Fruit fly (Drosophila melanogaster) whole organism, wandering third instar larva: ENCODE measurements around the gene hkb.

Source experiments
- Abd-B ChIP-seq: fragments of >200 bp; optimal IDR thresholded peaks from 2 replicates; lab custom pipeline; 2017; ENCODE audit warnings: missing biosample characterization, missing genetic modification characterization
- CG32264 ChIP-seq: fragments of 200-800 bp; sonication (Bioruptor generic); optimal IDR thresholded peaks from 2 replicates; lab custom pipeline; 2016; ENCODE audit warnings: missing biosample characterization, missing genetic modification characterization
- CG9705 ChIP-seq: fragments of 200-800 bp; sonication (Bioruptor generic); optimal IDR thresholded peaks from 2 replicates; lab custom pipeline; 2018; ENCODE audit warnings: missing biosample characterization, mild to moderate bottlenecking, missing genetic modification characterization
- CrebA ChIP-seq: fragments of 200-800 bp; sonication (Bioruptor generic); optimal IDR thresholded peaks from 2 replicates; lab custom pipeline; 2016; ENCODE audit warnings: missing biosample characterization, mild to moderate bottlenecking, missing genetic modification characterization, borderline replicate concordance
- Dfd ChIP-seq: fragments of >200 bp; optimal IDR thresholded peaks from 2 replicates; lab custom pipeline; 2017; ENCODE audit warnings: missing biosample characterization, missing genetic modification characterization
- Dif ChIP-seq: fragments of 200-275, 200-300 bp; sonication (Bioruptor generic); optimal IDR thresholded peaks from 2 replicates; lab custom pipeline; 2018; ENCODE audit warnings: missing biosample characterization, missing genetic modification characterization; ENCODE audit not compliant: partially characterized antibody
- GATAd ChIP-seq: sonication (Bioruptor generic); optimal IDR thresholded peaks from 2 replicates; lab custom pipeline; 2016; ENCODE audit warnings: missing biosample characterization, missing genetic modification characterization
- HLH106 ChIP-seq: fragments of 200-800 bp; optimal IDR thresholded peaks from 3 replicates; lab custom pipeline; 2019; ENCODE audit warnings: missing biosample characterization, mild to moderate bottlenecking, missing genetic modification characterization, moderate library complexity
- Hnf4 ChIP-seq: fragments of 200-800 bp; sonication (Bioruptor generic); optimal IDR thresholded peaks from 2 replicates; lab custom pipeline; 2016; ENCODE audit warnings: missing biosample characterization, mild to moderate bottlenecking, missing genetic modification characterization
- Hr78 ChIP-seq: fragments of >200 bp; optimal IDR thresholded peaks from 2 replicates; lab custom pipeline; 2017; ENCODE audit warnings: missing biosample characterization, missing genetic modification characterization
- Hr83 ChIP-seq: fragments of 200-300 bp; sonication (Bioruptor generic); optimal IDR thresholded peaks from 2 replicates; lab custom pipeline; 2016; ENCODE audit warnings: missing biosample characterization, mild to moderate bottlenecking, missing genetic modification characterization, moderate library complexity; ENCODE audit not compliant: poor library complexity, severe bottlenecking
- Jra ChIP-seq: sonication (Bioruptor generic); optimal IDR thresholded peaks from 2 replicates; lab custom pipeline; 2016; ENCODE audit warnings: missing biosample characterization, missing genetic modification characterization
- Mio ChIP-seq: sonication (Bioruptor generic); optimal IDR thresholded peaks from 2 replicates; lab custom pipeline; 2016; ENCODE audit warnings: missing biosample characterization, missing genetic modification characterization
- Myc ChIP-seq: fragments of >200 bp; optimal IDR thresholded peaks from 2 replicates; lab custom pipeline; 2017
- N ChIP-seq: fragments of >200 bp; optimal IDR thresholded peaks from 2 replicates; lab custom pipeline; 2018; ENCODE audit warnings: missing biosample characterization, missing external identifiers, missing genetic modification characterization
- OdsH ChIP-seq: fragments of 200-800 bp; sonication (Bioruptor generic); optimal IDR thresholded peaks from 2 replicates; lab custom pipeline; 2016; ENCODE audit warnings: missing biosample characterization, mild to moderate bottlenecking, missing genetic modification characterization
- Rel ChIP-seq, 2 experiments: fragments of 200-800 bp; sonication (Bioruptor generic) in 1 of 2; optimal IDR thresholded peaks; 2 replicates in 1 of 2; 3 replicates in 1 of 2; lab custom pipeline; 2016 to 2019; ENCODE audit warnings: mild to moderate bottlenecking in 2 of 2, missing biosample characterization in 2 of 2, missing genetic modification characterization in 2 of 2, moderate library complexity in 1 of 2
- Sp1 ChIP-seq: fragments of 200-800 bp; sonication (Bioruptor generic); optimal IDR thresholded peaks from 3 replicates; lab custom pipeline; 2019; ENCODE audit warnings: missing biosample characterization, mild to moderate bottlenecking, missing genetic modification characterization, moderate library complexity
- Vsx2 ChIP-seq: fragments of 200-300, 225-300 bp; sonication (Bioruptor generic); optimal IDR thresholded peaks from 2 replicates; lab custom pipeline; 2018; ENCODE audit warnings: missing biosample characterization, missing genetic modification characterization; ENCODE audit not compliant: partially characterized antibody
- br ChIP-seq: fragments of 200-800 bp; sonication (Bioruptor generic); optimal IDR thresholded peaks from 2 replicates; lab custom pipeline; 2016; ENCODE audit warnings: missing biosample characterization, missing genetic modification characterization
- brk ChIP-seq: fragments of 200-800 bp; sonication (Bioruptor generic); optimal IDR thresholded peaks from 2 replicates; lab custom pipeline; 2016; ENCODE audit warnings: missing biosample characterization, mild to moderate bottlenecking, missing genetic modification characterization
- dl ChIP-seq, 2 experiments: fragments of 175-275, 200-275 bp in 1 of 2; fragments of 200-275 bp in 1 of 2; sonication (Bioruptor generic); optimal IDR thresholded peaks; lab custom pipeline; 2018; ENCODE audit warnings: mild to moderate bottlenecking in 2 of 2, missing biosample characterization in 2 of 2, missing genetic modification characterization in 2 of 2, moderate library complexity in 2 of 2; ENCODE audit not compliant: partially characterized antibody in 2 of 2, insufficient read depth in 1 of 2
- dmrt93B ChIP-seq: fragments of 200-800 bp; sonication (Bioruptor generic); optimal IDR thresholded peaks from 2 replicates; lab custom pipeline; 2018; ENCODE audit warnings: missing biosample characterization, mild to moderate bottlenecking, missing genetic modification characterization
- dsf ChIP-seq: sonication (Bioruptor generic); optimal IDR thresholded peaks from 2 replicates; lab custom pipeline; 2016; ENCODE audit warnings: missing biosample characterization, missing genetic modification characterization, borderline replicate concordance
- ey ChIP-seq: fragments of 200-800 bp; sonication (Bioruptor generic); optimal IDR thresholded peaks from 2 replicates; lab custom pipeline; 2016; ENCODE audit warnings: missing biosample characterization, missing genetic modification characterization
- foxo ChIP-seq, 2 experiments: fragments of 200-800 bp; sonication (Bioruptor generic); optimal IDR thresholded peaks; 2 replicates in 1 of 2; 3 replicates in 1 of 2; lab custom pipeline; 2016 to 2017; ENCODE audit warnings: missing biosample characterization in 2 of 2, missing genetic modification characterization in 2 of 2
- fru ChIP-seq: fragments of 200-800 bp; sonication (Bioruptor generic); optimal IDR thresholded peaks from 3 replicates; lab custom pipeline; 2016; ENCODE audit warnings: missing biosample characterization, mild to moderate bottlenecking, missing genetic modification characterization
- h ChIP-seq: fragments of 200-800 bp; sonication (Bioruptor generic); optimal IDR thresholded peaks from 3 replicates; lab custom pipeline; 2016; ENCODE audit warnings: missing biosample characterization, mild to moderate bottlenecking, missing genetic modification characterization
- jim ChIP-seq: fragments of 175-275, 200-325 bp; sonication (Bioruptor generic); optimal IDR thresholded peaks from 2 replicates; lab custom pipeline; 2016; ENCODE audit warnings: missing biosample characterization, mild to moderate bottlenecking, missing genetic modification characterization
- lola ChIP-seq: fragments of >200 bp; optimal IDR thresholded peaks from 2 replicates; lab custom pipeline; 2017; ENCODE audit warnings: missing biosample characterization, missing genetic modification characterization
- pan ChIP-seq: fragments of >200 bp; optimal IDR thresholded peaks from 2 replicates; lab custom pipeline; 2017
- psq ChIP-seq: fragments of 200-800 bp; sonication (Bioruptor generic); optimal IDR thresholded peaks from 3 replicates; lab custom pipeline; 2017; ENCODE audit warnings: missing biosample characterization, mild to moderate bottlenecking, missing genetic modification characterization, moderate library complexity
- rgr ChIP-seq: fragments of 200-800 bp; sonication (Bioruptor generic); optimal IDR thresholded peaks from 3 replicates; lab custom pipeline; 2016; ENCODE audit warnings: missing biosample characterization, mild to moderate bottlenecking, missing genetic modification characterization
- sage ChIP-seq: fragments of 200-800 bp; sonication (Bioruptor generic); optimal IDR thresholded peaks from 2 replicates; lab custom pipeline; 2016; ENCODE audit warnings: missing biosample characterization, mild to moderate bottlenecking, missing genetic modification characterization
- sv ChIP-seq: fragments of 200-800 bp; sonication (Bioruptor generic); optimal IDR thresholded peaks from 3 replicates; lab custom pipeline; 2016; ENCODE audit warnings: missing biosample characterization, missing genetic modification characterization
- tai ChIP-seq: sonication (Bioruptor generic); optimal IDR thresholded peaks from 2 replicates; lab custom pipeline; 2016; ENCODE audit warnings: missing biosample characterization, missing genetic modification characterization
- usp ChIP-seq: fragments of >200 bp; optimal IDR thresholded peaks from 2 replicates; lab custom pipeline; 2017; ENCODE audit warnings: missing biosample characterization, missing genetic modification characterization
- woc ChIP-seq: sonication (Bioruptor generic); optimal IDR thresholded peaks from 2 replicates; lab custom pipeline; 2016; ENCODE audit warnings: missing biosample characterization, mild to moderate bottlenecking, missing genetic modification characterization

hkb gene

DNA sequence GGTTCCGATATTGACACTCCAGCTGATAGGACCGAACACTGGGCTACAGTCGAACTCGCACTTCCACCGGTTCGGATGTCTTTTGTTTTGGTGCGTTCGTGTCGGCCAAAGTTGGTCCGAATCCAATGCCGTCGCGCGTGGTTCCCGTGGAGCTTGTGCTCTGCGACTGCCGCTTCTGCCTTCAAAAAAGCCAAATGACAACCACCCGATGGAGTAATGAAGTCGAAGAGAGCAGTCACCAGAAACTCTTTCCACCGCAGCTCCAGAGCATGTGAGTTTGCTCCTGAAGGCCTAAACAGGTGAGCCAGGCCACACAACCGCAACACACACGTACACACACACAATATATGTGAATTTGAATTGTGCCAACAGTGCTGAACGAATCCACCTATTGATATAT is 47.7 kb upstream of the hkb start, which contains the start of gene CG34112:
CG34112 (minus strand) TSS at position 143 of the 400 bp plus-strand sequence.
- no peak for TF ChIP-seq Rel (GFP tag; optimal IDR thresholded peaks at IDR 0.05; lab: Kevin White, UChicago)
- TF ChIP-seq Rel (tag; optimal IDR thresholded peaks at IDR 0.05; lab: Kevin White, UChicago), result peak; percentile 53
- TF ChIP-seq OdsH (GFP tag; lab: Kevin White, UChicago), result no peak
- peak; percentile 53 for TF ChIP-seq h (GFP tag; lab: Kevin White, UChicago)
- TF ChIP-seq CrebA, result no peak
- TF ChIP-seq Mio (GFP tag; lab: Kevin White, UChicago), result no peak
- no peak for TF ChIP-seq Hr78 (GFP tag; lab: Kevin White, UChicago)
- TF ChIP-seq ey (GFP tag; lab: Kevin White, UChicago), result no peak
- TF ChIP-seq GATAd (GFP tag; lab: Kevin White, UChicago), result no peak
- no peak for TF ChIP-seq brk
- peak; percentile 17 for TF ChIP-seq Hnf4
- TF ChIP-seq Dif (GFP tag; lab: Kevin White, UChicago), result peak; percentile 80
- no peak for TF ChIP-seq fru (GFP tag; lab: Kevin White, UChicago)
- no peak for TF ChIP-seq dmrt93B (GFP tag; lab: Kevin White, UChicago)
- peak; percentile 11 for TF ChIP-seq Sp1
- no peak for TF ChIP-seq usp (GFP tag; lab: Kevin White, UChicago)
- no peak for TF ChIP-seq foxo (GFP tag; optimal IDR thresholded peaks at IDR 0.05; lab: Kevin White, UChicago)
- TF ChIP-seq Myc (lab: Kevin White, UChicago), result no peak
- no peak for TF ChIP-seq Vsx2 (GFP tag; lab: Kevin White, UChicago)
- no peak for TF ChIP-seq sage (GFP tag; lab: Kevin White, UChicago)
- no peak for TF ChIP-seq jim
- TF ChIP-seq tai (GFP tag; lab: Kevin White, UChicago), result no peak
- TF ChIP-seq Jra (GFP tag; lab: Kevin White, UChicago), result no peak
- peak; percentile 8 for TF ChIP-seq psq (GFP tag; lab: Kevin White, UChicago)
- TF ChIP-seq CG32264, result no peak
- TF ChIP-seq dl (GFP tag; optimal IDR thresholded peaks at IDR 0.05; lab: Kevin White, UChicago; ENCODE audit: insufficient read depth in 1 of 2, partially characterized antibody in 2 of 2), result peak; percentile 37 to 72
- TF ChIP-seq pan, result no peak
- peak; percentile 5 for TF ChIP-seq rgr (GFP tag; lab: Kevin White, UChicago)
- TF ChIP-seq Hr83, result peak; percentile 73
- no peak for TF ChIP-seq dsf (GFP tag; lab: Kevin White, UChicago)
- TF ChIP-seq lola, result no peak
- no peak for TF ChIP-seq Abd-B
- TF ChIP-seq br (GFP tag; lab: Kevin White, UChicago), result peak; percentile 45
- TF ChIP-seq CG9705 (GFP tag; lab: Kevin White, UChicago), result no peak
- TF ChIP-seq woc (GFP tag; lab: Kevin White, UChicago), result no peak
- no peak for TF ChIP-seq HLH106 (tag; lab: Kevin White, UChicago)
- no peak for TF ChIP-seq N (GFP tag; lab: Kevin White, UChicago)
- no peak for TF ChIP-seq sv (GFP tag; lab: Kevin White, UChicago)
- no peak for TF ChIP-seq Dfd (GFP tag; lab: Kevin White, UChicago)
- TF ChIP-seq, all 38 proteins: peak for 10

DNA sequence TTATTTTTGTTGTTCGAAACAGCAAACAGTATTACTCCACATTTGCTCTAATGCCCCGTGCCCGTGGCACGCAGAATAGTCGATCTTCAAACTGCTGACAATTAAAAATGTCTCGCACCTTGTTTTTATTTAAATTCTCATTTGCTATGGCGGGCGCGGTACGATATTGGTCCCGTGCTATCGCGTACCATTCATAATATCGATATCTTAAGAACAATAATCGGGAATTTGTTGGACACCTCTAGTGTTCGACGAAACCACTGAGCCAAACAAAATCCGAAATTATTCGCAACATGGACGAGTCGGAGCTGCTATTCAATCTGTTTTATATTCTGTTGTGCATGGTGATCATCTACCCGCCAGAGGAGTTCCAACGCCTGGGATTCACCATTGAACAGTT is 43.7 kb upstream of the hkb start, which contains the start of gene CG14646:
CG14646 (plus strand) TSS at position 234 of the 400 bp plus-strand sequence.
- no peak for TF ChIP-seq Rel (GFP tag; optimal IDR thresholded peaks at IDR 0.05; lab: Kevin White, UChicago)
- TF ChIP-seq Rel (tag; optimal IDR thresholded peaks at IDR 0.05; lab: Kevin White, UChicago), result peak; percentile 21
- no peak for TF ChIP-seq Vsx2 (GFP tag; lab: Kevin White, UChicago)
- TF ChIP-seq Myc (lab: Kevin White, UChicago), result peak; percentile 67
- TF ChIP-seq brk, result no peak
- TF ChIP-seq N (GFP tag; lab: Kevin White, UChicago), result no peak
- no peak for TF ChIP-seq OdsH (GFP tag; lab: Kevin White, UChicago)
- no peak for TF ChIP-seq sage (GFP tag; lab: Kevin White, UChicago)
- peak; percentile 63 for TF ChIP-seq Hr83
- no peak for TF ChIP-seq Jra (GFP tag; lab: Kevin White, UChicago)
